Fruit fly (Drosophila melanogaster) whole organism, embryonic: ENCODE measurements around the gene cyr.

Experiments used
- Atf6 ChIP-seq: fragments of 200-800 bp; sonication (Bioruptor generic); IDR thresholded peaks from 2 replicates; pipeline ENCODE4 v1.3.6; 2022; ENCODE audit warnings: missing biosample characterization, missing genetic modification characterization
- C15 ChIP-seq: fragments of 200-800 bp; sonication (Bioruptor generic); IDR thresholded peaks from 3 replicates; pipeline ENCODE4 v1.3.6; 2022; ENCODE audit warnings: missing biosample characterization, missing genetic modification characterization
- CG10366 ChIP-seq: fragments of 200-800 bp; sonication (Bioruptor generic); IDR thresholded peaks from 2 replicates; pipeline ENCODE4 v1.3.6; 2022; ENCODE audit warnings: missing biosample characterization, missing genetic modification characterization
- CG10654 ChIP-seq: fragments of 200-800 bp; sonication (Bioruptor generic); optimal IDR thresholded peaks from 2 replicates; lab custom pipeline; 2016; ENCODE audit warnings: missing biosample characterization, missing genetic modification characterization
- CG11456 ChIP-seq: fragments of 200-800 bp; sonication (Bioruptor generic); IDR thresholded peaks from 3 replicates; pipeline ENCODE4 v1.3.6; 2022; ENCODE audit warnings: missing biosample characterization, missing genetic modification characterization
- CG11695 ChIP-seq: fragments of 200-800 bp; sonication (Bioruptor generic); IDR thresholded peaks from 3 replicates; pipeline ENCODE4 v1.3.6; 2022; ENCODE audit warnings: missing biosample characterization, missing genetic modification characterization
- CG14014 ChIP-seq: fragments of 200-800 bp; sonication (Bioruptor generic); IDR thresholded peaks from 2 replicates; pipeline ENCODE4 v1.3.6; 2022; ENCODE audit warnings: missing biosample characterization, missing genetic modification characterization
- CG14710 ChIP-seq: fragments of 200-800 bp; sonication (Bioruptor generic); optimal IDR thresholded peaks from 3 replicates; lab custom pipeline; 2019; ENCODE audit warnings: missing biosample characterization, mild to moderate bottlenecking, missing genetic modification characterization, moderate library complexity
- CG14965 ChIP-seq: fragments of 200-800 bp; sonication (Bioruptor generic); optimal IDR thresholded peaks from 2 replicates; lab custom pipeline; 2016; ENCODE audit warnings: missing biosample characterization, missing genetic modification characterization, borderline replicate concordance
- CG15073 ChIP-seq: fragments of 200-800 bp; sonication (Bioruptor generic); optimal IDR thresholded peaks from 2 replicates; lab custom pipeline; 2016; ENCODE audit warnings: missing biosample characterization, missing genetic modification characterization
- CG16813 ChIP-seq: fragments of 200-800 bp; sonication (Bioruptor generic); IDR thresholded peaks from 3 replicates; pipeline ENCODE4 v1.3.6; 2022; ENCODE audit warnings: missing biosample characterization, missing genetic modification characterization; ENCODE audit not compliant: partially characterized antibody
- CG17186 ChIP-seq: fragments of 200-800 bp; sonication (Bioruptor generic); optimal IDR thresholded peaks from 3 replicates; lab custom pipeline; 2017; ENCODE audit warnings: missing biosample characterization, missing genetic modification reagents, missing genetic modification characterization
- CG17829 ChIP-seq: fragments of 200-800 bp; optimal IDR thresholded peaks from 2 replicates; lab custom pipeline; 2019; ENCODE audit warnings: missing biosample characterization, mild to moderate bottlenecking, missing genetic modification characterization, moderate library complexity
- CG32772 ChIP-seq: fragments of 200-800 bp; sonication (Bioruptor generic); IDR thresholded peaks from 2 replicates; pipeline ENCODE4 v1.3.6; 2022; ENCODE audit warnings: missing biosample characterization, missing genetic modification characterization
- CG33557 ChIP-seq: fragments of 200-800 bp; sonication (Bioruptor generic); optimal IDR thresholded peaks from 2 replicates; lab custom pipeline; 2019; ENCODE audit warnings: missing biosample characterization, mild to moderate bottlenecking, missing genetic modification characterization, moderate library complexity
- CG34224 ChIP-seq: fragments of 200-800 bp; sonication (Bioruptor generic); IDR thresholded peaks from 3 replicates; pipeline ENCODE4 v1.3.6; 2022; ENCODE audit warnings: missing biosample characterization, missing genetic modification characterization; ENCODE audit not compliant: partially characterized antibody
- CG3726 ChIP-seq: fragments of 200-800 bp; sonication (Bioruptor generic); IDR thresholded peaks from 3 replicates; pipeline ENCODE4, ENCODE4 v1.3.6; 2022; ENCODE audit warnings: missing biosample characterization, missing genetic modification characterization
- CG4360 ChIP-seq: fragments of 200-800 bp; sonication (Bioruptor generic); IDR thresholded peaks from 2 replicates; pipeline ENCODE4 v1.3.6; 2022; ENCODE audit warnings: missing biosample characterization, missing genetic modification characterization
- CG6654 ChIP-seq: fragments of 200-800 bp; sonication (Bioruptor generic); optimal IDR thresholded peaks from 2 replicates; lab custom pipeline; 2017; ENCODE audit warnings: missing biosample characterization, mild to moderate bottlenecking, missing genetic modification characterization
- CG7839 ChIP-seq: fragments of 200-800 bp; sonication (Bioruptor generic); optimal IDR thresholded peaks from 3 replicates; lab custom pipeline; 2018; ENCODE audit warnings: missing biosample characterization, mild to moderate bottlenecking, missing genetic modification characterization, moderate library complexity
- CG8359 ChIP-seq: fragments of 200-800 bp; sonication (Bioruptor generic); optimal IDR thresholded peaks from 2 replicates; lab custom pipeline; 2017; ENCODE audit warnings: missing biosample characterization, mild to moderate bottlenecking, missing genetic modification characterization, borderline replicate concordance
- CG8388 ChIP-seq: fragments of 200-800 bp; sonication (Bioruptor generic); optimal IDR thresholded peaks from 2 replicates; lab custom pipeline; 2019; ENCODE audit warnings: missing biosample characterization, mild to moderate bottlenecking, missing genetic modification characterization, moderate library complexity
- CG9797 ChIP-seq: fragments of 200-800 bp; sonication (Bioruptor generic); optimal IDR thresholded peaks from 3 replicates; lab custom pipeline; 2018; ENCODE audit warnings: missing biosample characterization, mild to moderate bottlenecking, missing genetic modification characterization
- CG9817 ChIP-seq: fragments of 200-800 bp; sonication (Bioruptor generic); optimal IDR thresholded peaks from 2 replicates; lab custom pipeline; 2018; ENCODE audit warnings: missing biosample characterization, mild to moderate bottlenecking, missing genetic modification characterization, moderate library complexity
- CG9876 ChIP-seq: fragments of 200-800 bp; sonication (Bioruptor generic); optimal IDR thresholded peaks from 2 replicates; lab custom pipeline; 2016; ENCODE audit warnings: missing biosample characterization, missing genetic modification characterization
- CoRest ChIP-seq: fragments of 200-800 bp; sonication (Bioruptor generic); optimal IDR thresholded peaks from 3 replicates; lab custom pipeline; 2018; ENCODE audit warnings: missing biosample characterization, mild to moderate bottlenecking, missing genetic modification characterization, moderate library complexity
- Doc3 ChIP-seq: fragments of 200-800 bp; sonication (Bioruptor generic); IDR thresholded peaks from 3 replicates; pipeline ENCODE4 v1.3.6; 2022; ENCODE audit warnings: missing biosample characterization, missing genetic modification characterization; ENCODE audit not compliant: partially characterized antibody
- Elba2 ChIP-seq: fragments of 200-800 bp; sonication (Bioruptor generic); optimal IDR thresholded peaks from 3 replicates; lab custom pipeline; 2016; ENCODE audit warnings: missing biosample characterization, missing genetic modification characterization
- Fer2 ChIP-seq: fragments of 200-800 bp; sonication (Bioruptor generic); optimal IDR thresholded peaks from 2 replicates; lab custom pipeline; 2018; ENCODE audit warnings: missing biosample characterization, mild to moderate bottlenecking, missing genetic modification characterization, moderate library complexity
- Gsc ChIP-seq: fragments of 200-800 bp; sonication (Bioruptor generic); IDR thresholded peaks from 2 replicates; pipeline ENCODE4 v1.3.6; 2022; ENCODE audit warnings: missing biosample characterization, missing genetic modification characterization
- Lim3 ChIP-seq: fragments of 200-800 bp; sonication (Bioruptor generic); IDR thresholded peaks from 2 replicates; pipeline ENCODE4 v1.3.6; 2022; ENCODE audit warnings: missing biosample characterization, missing genetic modification characterization
- Nf-YA ChIP-seq: fragments of 200-800 bp; sonication (Bioruptor generic); IDR thresholded peaks from 2 replicates; pipeline ENCODE4 v1.3.6; 2022; ENCODE audit warnings: missing biosample characterization, missing genetic modification characterization
- Nf-YB ChIP-seq: fragments of 200-800 bp; sonication (Bioruptor generic); optimal IDR thresholded peaks from 3 replicates; lab custom pipeline; 2019; ENCODE audit warnings: missing biosample characterization, mild to moderate bottlenecking, missing genetic modification characterization, moderate library complexity
- Rfx ChIP-seq: fragments of 200-800 bp; sonication (Bioruptor generic); IDR thresholded peaks from 2 replicates; pipeline ENCODE4 v1.3.6; 2022; ENCODE audit warnings: missing biosample characterization, missing genetic modification characterization
- Side ChIP-seq: fragments of 200-800 bp; sonication (Bioruptor generic); optimal IDR thresholded peaks from 2 replicates; lab custom pipeline; 2016; ENCODE audit warnings: missing biosample characterization, missing genetic modification characterization
- Sox100B ChIP-seq: fragments of 200-800 bp; sonication (Bioruptor generic); optimal IDR thresholded peaks from 3 replicates; lab custom pipeline; 2018; ENCODE audit warnings: missing biosample characterization, mild to moderate bottlenecking, missing genetic modification characterization
- bsh ChIP-seq, 2 experiments: fragments of 200-800 bp; sonication (Bioruptor generic); optimal IDR thresholded peaks; 2 replicates each; lab custom pipeline; 2017 to 2018; ENCODE audit warnings: mild to moderate bottlenecking in 2 of 2, missing biosample characterization in 2 of 2, missing genetic modification characterization in 2 of 2, moderate library complexity in 1 of 2
- cas ChIP-seq: fragments of 200-800 bp; sonication (Bioruptor generic); IDR thresholded peaks from 2 replicates; pipeline ENCODE4 v1.3.6; 2022; ENCODE audit warnings: missing biosample characterization, missing genetic modification characterization
- disco-r ChIP-seq: fragments of 200-800 bp; sonication (Bioruptor generic); optimal IDR thresholded peaks from 2 replicates; lab custom pipeline; 2016; ENCODE audit warnings: missing biosample characterization, missing genetic modification characterization
- fd96Cb ChIP-seq: fragments of 200-800 bp; sonication (Bioruptor generic); optimal IDR thresholded peaks from 2 replicates; lab custom pipeline; 2018; ENCODE audit warnings: missing biosample characterization, mild to moderate bottlenecking, missing genetic modification characterization, moderate library complexity
- knrl ChIP-seq: fragments of 200-800 bp; sonication (Bioruptor generic); IDR thresholded peaks from 3 replicates; pipeline ENCODE4 v1.3.6; 2022; ENCODE audit warnings: missing biosample characterization, missing genetic modification characterization; ENCODE audit not compliant: partially characterized antibody
- lilli ChIP-seq: fragments of 200-800 bp; sonication (Bioruptor generic); optimal IDR thresholded peaks from 3 replicates; lab custom pipeline; 2016; ENCODE audit warnings: missing biosample characterization, missing genetic modification characterization
- nerfin-2 ChIP-seq: fragments of 200-800 bp; sonication (Bioruptor generic); IDR thresholded peaks from 2 replicates; pipeline ENCODE4 v1.3.6; 2022; ENCODE audit warnings: missing biosample characterization, missing genetic modification characterization; ENCODE audit not compliant: partially characterized antibody
- oc ChIP-seq: fragments of 200-800 bp; sonication (Bioruptor generic); optimal IDR thresholded peaks from 2 replicates; lab custom pipeline; 2018; ENCODE audit warnings: missing biosample characterization, mild to moderate bottlenecking, missing genetic modification characterization, moderate library complexity
- pho ChIP-seq: fragments of 200-800 bp; sonication (Bioruptor generic); optimal IDR thresholded peaks from 2 replicates; lab custom pipeline; 2016; ENCODE audit warnings: missing biosample characterization, missing genetic modification characterization
- phol ChIP-seq: fragments of 200-800 bp; sonication (Bioruptor generic); optimal IDR thresholded peaks from 3 replicates; lab custom pipeline; 2018; ENCODE audit warnings: missing biosample characterization, mild to moderate bottlenecking, missing genetic modification characterization, moderate library complexity
- pnt ChIP-seq: fragments of 200-800 bp; sonication (Bioruptor generic); optimal IDR thresholded peaks from 3 replicates; lab custom pipeline; 2016; ENCODE audit warnings: missing biosample characterization, missing genetic modification characterization
- tin ChIP-seq: fragments of 200-800 bp; sonication (Bioruptor generic); optimal IDR thresholded peaks from 3 replicates; lab custom pipeline; 2016; ENCODE audit warnings: missing biosample characterization, missing genetic modification characterization
- toy ChIP-seq: fragments of 200-800 bp; sonication (Bioruptor generic); IDR thresholded peaks from 2 replicates; pipeline ENCODE4 v1.3.6; 2022; ENCODE audit warnings: missing biosample characterization, missing genetic modification characterization

cyr gene

DNA sequence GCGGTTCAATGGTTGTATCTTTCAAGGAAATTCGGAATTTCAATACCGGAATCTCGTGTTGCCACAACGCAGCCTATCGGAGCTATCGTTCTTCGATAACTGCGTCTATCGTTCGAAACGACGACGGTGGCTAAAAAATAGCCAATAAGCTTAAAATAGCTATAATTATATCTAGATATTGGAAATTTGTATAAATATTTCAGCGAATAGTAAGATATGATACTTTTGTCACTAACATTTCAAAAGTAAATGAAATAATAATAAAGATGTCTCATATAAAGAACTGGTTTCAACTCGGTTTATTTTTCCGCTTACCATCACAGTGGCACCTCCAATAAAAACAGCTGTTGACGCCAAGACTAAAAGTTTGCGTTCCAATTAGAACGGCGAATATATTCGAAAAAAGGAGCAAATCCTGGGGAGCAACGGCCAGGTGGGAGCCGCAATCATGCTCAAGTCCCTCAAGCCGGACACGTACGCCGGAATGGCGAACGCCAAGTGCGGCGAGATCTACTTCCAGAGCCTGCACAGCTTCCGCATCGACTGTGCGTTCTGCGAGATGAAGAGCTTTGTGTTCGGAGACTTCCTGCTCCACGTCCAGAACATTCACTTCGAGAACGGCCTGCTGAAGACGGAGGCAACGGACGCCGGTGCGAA is 10.1 kb upstream of the cyr start, which contains the start of the genes alpha-PheRS and CG2129 (continued):
- TF ChIP-seq CG8359 (GFP tag; lab: Kevin White, UChicago) (no peak), CG8388 (GFP tag; lab: Kevin White, UChicago) (peak; percentile 9), toy (GFP tag; lab: Robert Waterston, UW) (no peak), Elba2 (GFP tag; lab: Kevin White, UChicago) (peak; percentile 55), cas (GFP tag; lab: Robert Waterston, UW) (no peak), CG15073 (GFP tag; lab: Kevin White, UChicago) (no peak), CoRest (peak; percentile 44), CG16813 (GFP tag; lab: Robert Waterston, UW) (0 out of 3 replicates have a peak, but pooled peaks have one; percentile 33), CG10366 (0 out of 2 replicates have a peak, but pooled peaks have one; percentile 27), CG17829 (peak; percentile 29), lilli (GFP tag; lab: Kevin White, UChicago) (peak; percentile 32), CG9817 (tag; lab: Kevin White, UChicago) (peak; percentile 21), Rfx (GFP tag; lab: Robert Waterston, UW) (peak; percentile 46; the same call in 1 of the 2 replicates), CG14965 (GFP tag; lab: Kevin White, UChicago) (no peak), CG6654 (no peak), phol (peak; percentile 53), tin (GFP tag; lab: Kevin White, UChicago) (peak; percentile 29), CG34224 (peak; percentile 32; the same call in 1 of the 3 replicates), bsh (GFP tag; optimal IDR thresholded peaks at IDR 0.05; lab: Kevin White, UChicago) (peak in 1 of 2 experiments; percentile 24), CG9797 (GFP tag; lab: Kevin White, UChicago) (peak; percentile 17), CG17186 (GFP tag; lab: Kevin White, UChicago) (peak; percentile 38), Fer2 (no peak)

DNA sequence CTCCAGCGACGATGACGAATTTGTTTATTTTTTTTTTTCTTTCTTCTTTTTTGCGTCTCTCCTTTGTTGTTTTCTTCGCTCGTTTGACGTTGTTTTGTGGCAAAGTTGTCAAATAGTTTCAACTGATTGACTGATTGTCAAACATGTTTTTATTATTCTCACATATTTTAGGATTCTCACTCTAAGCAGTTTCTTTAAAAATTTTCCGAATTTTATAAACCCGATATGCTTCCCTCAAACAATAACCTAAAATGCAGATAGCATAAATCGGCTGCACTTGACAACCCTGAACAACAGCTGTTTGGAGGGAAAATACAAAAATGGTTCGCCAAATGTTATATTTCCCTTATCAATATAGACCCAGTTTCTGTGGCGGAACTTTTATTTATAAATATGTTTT is 8.0 kb upstream of the cyr start, which contains the start of gene CG17982:
CG17982 (minus strand) TSS at position 299 of the 400 bp plus-strand sequence.
- TF ChIP-seq CG11456 (peak; percentile 79), C15 (GFP tag; lab: Robert Waterston, UW) (peak; percentile 51; the same call in 1 of the 3 replicates), CG7839 (tag; lab: Kevin White, UChicago) (peak; percentile 90), CG11695 (peak; percentile 81), pho (GFP tag; lab: Kevin White, UChicago) (peak; percentile 74), CG4360 (GFP tag; lab: Robert Waterston, UW) (no peak), knrl (GFP tag; lab: Robert Waterston, UW) (no peak), Nf-YA (GFP tag; lab: Robert Waterston, UW) (peak; percentile 57; the same call in 1 of the 2 replicates), CG9876 (GFP tag; lab: Kevin White, UChicago) (peak; percentile 62), oc (no peak), CG32772 (GFP tag; lab: Robert Waterston, UW) (peak; percentile 73), Gsc (no peak), Doc3 (GFP tag; lab: Robert Waterston, UW) (no peak), CG3726 (peak; percentile 68; the same call in 1 of the 3 replicates), fd96Cb (tag; lab: Kevin White, UChicago) (peak; percentile 81), Sox100B (GFP tag; lab: Kevin White, UChicago) (no peak), CG14710 (tag; lab: Kevin White, UChicago) (peak; percentile 83), Lim3 (no peak), Side (GFP tag; lab: Kevin White, UChicago) (peak; percentile 88), disco-r (GFP tag; lab: Kevin White, UChicago) (peak; percentile 64), CG10654 (peak; percentile 73), CG33557 (GFP tag; lab: Kevin White, UChicago) (peak; percentile 81), CG14014 (GFP tag; lab: Robert Waterston, UW) (peak; percentile 84), Atf6 (GFP tag; lab: Robert Waterston, UW) (peak; percentile 84), pnt (GFP tag; lab: Kevin White, UChicago) (peak; percentile 71), nerfin-2 (GFP tag; lab: Robert Waterston, UW) (no peak), Nf-YB (GFP tag; lab: Kevin White, UChicago) (peak; percentile 45)
